Fruit fly (Drosophila melanogaster) whole organism, embryonic: ENCODE data around the gene jim.

Experiments
- ATbp ChIP-seq: fragments of 200-800 bp; sonication (Bioruptor generic); optimal IDR thresholded peaks from 2 replicates; lab custom pipeline; 2017; ENCODE audit warnings: missing biosample characterization, mild to moderate bottlenecking, missing genetic modification characterization, missing genetic modification reagents
- BEAF-32 ChIP-seq: fragments of 200-800 bp; sonication (Bioruptor generic); optimal IDR thresholded peaks from 3 replicates; lab custom pipeline; 2017; ENCODE audit warnings: missing biosample characterization, missing genetic modification characterization, mild to moderate bottlenecking, moderate library complexity, missing genetic modification reagents
- CG10209 ChIP-seq: fragments of 200-800 bp; sonication (Bioruptor generic); optimal IDR thresholded peaks from 3 replicates; lab custom pipeline; 2017; ENCODE audit warnings: missing biosample characterization, mild to moderate bottlenecking, missing genetic modification characterization, missing genetic modification reagents
- CG10321 ChIP-seq: fragments of 200-800 bp; sonication (Bioruptor generic); IDR thresholded peaks from 2 replicates; pipeline ENCODE4 v1.3.6; 2022; ENCODE audit warnings: missing biosample characterization, missing genetic modification characterization
- CG10366 ChIP-seq: fragments of 200-800 bp; sonication (Bioruptor generic); IDR thresholded peaks from 2 replicates; pipeline ENCODE4 v1.3.6; 2022; ENCODE audit warnings: missing biosample characterization, missing genetic modification characterization
- CG11093 ChIP-seq: fragments of 200-800 bp; sonication (Bioruptor generic); IDR thresholded peaks from 3 replicates; pipeline ENCODE4 v1.3.6; 2022; ENCODE audit warnings: missing biosample characterization, missing genetic modification characterization
- CG12236 ChIP-seq: fragments of 200-800 bp; sonication (Bioruptor generic); optimal IDR thresholded peaks from 2 replicates; lab custom pipeline; 2016; ENCODE audit warnings: missing biosample characterization, missing genetic modification characterization
- CG12769 ChIP-seq: fragments of 200-800 bp; sonication (Bioruptor generic); optimal IDR thresholded peaks from 2 replicates; lab custom pipeline; 2019; ENCODE audit warnings: missing biosample characterization, mild to moderate bottlenecking, missing genetic modification characterization, moderate library complexity
- CG14050 ChIP-seq: fragments of 200-800 bp; sonication (Bioruptor generic); IDR thresholded peaks from 3 replicates; pipeline ENCODE4 v1.3.6; 2022; ENCODE audit warnings: missing biosample characterization, missing genetic modification characterization
- CG15696 ChIP-seq: fragments of 200-800 bp; sonication (Bioruptor generic); optimal IDR thresholded peaks from 2 replicates; lab custom pipeline; 2019; ENCODE audit warnings: missing biosample characterization, mild to moderate bottlenecking, missing genetic modification characterization, moderate library complexity
- CG1603 ChIP-seq: fragments of 200-800 bp; sonication (Bioruptor generic); optimal IDR thresholded peaks from 2 replicates; lab custom pipeline; 2019; ENCODE audit warnings: missing biosample characterization, mild to moderate bottlenecking, missing genetic modification characterization, moderate library complexity
- CG17568 ChIP-seq: fragments of 200-800 bp; sonication (Bioruptor generic); optimal IDR thresholded peaks from 2 replicates; lab custom pipeline; 2018; ENCODE audit warnings: missing biosample characterization, mild to moderate bottlenecking, missing genetic modification characterization, moderate library complexity
- CG18011 ChIP-seq: fragments of 200-800 bp; sonication (Bioruptor generic); optimal IDR thresholded peaks from 2 replicates; lab custom pipeline; 2017; ENCODE audit warnings: missing biosample characterization, missing genetic modification characterization, mild to moderate bottlenecking, moderate library complexity, missing genotype
- CG31388 ChIP-seq: fragments of 200-800 bp; sonication (Bioruptor generic); optimal IDR thresholded peaks from 2 replicates; lab custom pipeline; 2016; ENCODE audit warnings: missing biosample characterization, missing genetic modification characterization
- CG4282 ChIP-seq: fragments of 200-800 bp; sonication (Bioruptor generic); optimal IDR thresholded peaks from 2 replicates; lab custom pipeline; 2016; ENCODE audit warnings: missing biosample characterization, missing genetic modification characterization
- CG4617 ChIP-seq: fragments of 200-800 bp; sonication (Bioruptor generic); optimal IDR thresholded peaks from 3 replicates; lab custom pipeline; 2016; ENCODE audit warnings: missing biosample characterization, missing genetic modification characterization, borderline replicate concordance
- CG4820 ChIP-seq: fragments of 200-800 bp; sonication (Bioruptor generic); optimal IDR thresholded peaks from 3 replicates; lab custom pipeline; 2016; ENCODE audit warnings: missing biosample characterization, missing genetic modification characterization
- CG5953 ChIP-seq: fragments of 200-800 bp; sonication (Bioruptor generic); IDR thresholded peaks from 2 replicates; pipeline ENCODE4 v1.3.6; 2022; ENCODE audit warnings: missing biosample characterization, missing genetic modification characterization
- CG7928 ChIP-seq: fragments of 200-800 bp; sonication (Bioruptor generic); optimal IDR thresholded peaks from 2 replicates; lab custom pipeline; 2017; ENCODE audit warnings: missing biosample characterization, mild to moderate bottlenecking, missing genetic modification characterization
- CG7963 ChIP-seq: fragments of 200-800 bp; sonication (Bioruptor generic); IDR thresholded peaks from 3 replicates; pipeline ENCODE4 v1.3.6; 2022; ENCODE audit warnings: missing biosample characterization, missing genetic modification characterization; ENCODE audit not compliant: partially characterized antibody
- CG8281 ChIP-seq: fragments of 200-800 bp; sonication (Bioruptor generic); optimal IDR thresholded peaks from 2 replicates; lab custom pipeline; 2018; ENCODE audit warnings: missing biosample characterization, mild to moderate bottlenecking, missing genetic modification characterization, moderate library complexity
- CG8478 ChIP-seq: fragments of >200 bp; optimal IDR thresholded peaks from 2 replicates; lab custom pipeline; 2018
- CG9609 ChIP-seq: fragments of 200-800 bp; sonication (Bioruptor generic); optimal IDR thresholded peaks from 3 replicates; lab custom pipeline; 2016; ENCODE audit warnings: missing biosample characterization, missing genetic modification characterization
- D19A ChIP-seq: fragments of 200-800 bp; optimal IDR thresholded peaks from 3 replicates; lab custom pipeline; 2019; ENCODE audit warnings: missing biosample characterization, mild to moderate bottlenecking, missing genetic modification characterization, moderate library complexity
- HLH4C ChIP-seq: fragments of 200-800 bp; sonication (Bioruptor generic); IDR thresholded peaks from 3 replicates; pipeline ENCODE4 v1.3.6; 2022; ENCODE audit warnings: missing biosample characterization, missing genetic modification characterization; ENCODE audit not compliant: partially characterized antibody
- Hmr ChIP-seq: fragments of 200-800 bp; sonication (Bioruptor generic); optimal IDR thresholded peaks from 3 replicates; lab custom pipeline; 2017; ENCODE audit warnings: mild to moderate bottlenecking, missing biosample characterization, missing genetic modification reagents, missing genetic modification characterization
- Hmx ChIP-seq: fragments of 200-800 bp; sonication (Bioruptor generic); optimal IDR thresholded peaks from 2 replicates; lab custom pipeline; 2016; ENCODE audit warnings: missing biosample characterization, missing genetic modification characterization
- Oli ChIP-seq: fragments of 200-800 bp; sonication (Bioruptor generic); optimal IDR thresholded peaks from 2 replicates; lab custom pipeline; 2018; ENCODE audit warnings: missing biosample characterization, mild to moderate bottlenecking, missing genetic modification characterization, moderate library complexity
- Pdp1 ChIP-seq, 2 experiments: fragments of 200-800 bp; sonication (Bioruptor generic); optimal IDR thresholded peaks; 3 replicates each; lab custom pipeline; 2016; ENCODE audit warnings: missing biosample characterization in 2 of 2, missing genetic modification characterization in 2 of 2, mild to moderate bottlenecking in 1 of 2, moderate library complexity in 1 of 2
- Sin3A ChIP-seq: fragments of >200 bp; optimal IDR thresholded peaks from 2 replicates; lab custom pipeline; 2018
- TFAM ChIP-seq: fragments of 200-800 bp; sonication (Bioruptor generic); optimal IDR thresholded peaks from 2 replicates; lab custom pipeline; 2017; ENCODE audit warnings: missing biosample characterization, missing genetic modification characterization, inconsistent platforms
- ara ChIP-seq: fragments of 200-800 bp; sonication (Bioruptor generic); IDR thresholded peaks from 2 replicates; pipeline ENCODE4 v1.3.6; 2022; ENCODE audit warnings: missing biosample characterization, missing genetic modification characterization
- bbx ChIP-seq: fragments of 200-800 bp; sonication (Bioruptor generic); IDR thresholded peaks from 2 replicates; pipeline ENCODE4 v1.3.6; 2022; ENCODE audit warnings: missing biosample characterization, missing genetic modification characterization; ENCODE audit not compliant: partially characterized antibody
- btn ChIP-seq: fragments of 200-800 bp; sonication (Bioruptor generic); optimal IDR thresholded peaks from 2 replicates; lab custom pipeline; 2016; ENCODE audit warnings: missing biosample characterization, missing genetic modification characterization
- esg ChIP-seq: fragments of 200-800 bp; sonication (Bioruptor generic); conservative IDR thresholded peaks from 2 replicates; pipeline ENCODE4 v1.3.6; 2022; ENCODE audit warnings: missing biosample characterization, missing genetic modification characterization
- exex ChIP-seq: fragments of 200-800 bp; sonication (Bioruptor generic); optimal IDR thresholded peaks from 4 replicates; lab custom pipeline; 2018; ENCODE audit warnings: missing biosample characterization, mild to moderate bottlenecking, missing genetic modification characterization, moderate library complexity
- fd96Cb ChIP-seq: fragments of 200-800 bp; sonication (Bioruptor generic); optimal IDR thresholded peaks from 2 replicates; lab custom pipeline; 2018; ENCODE audit warnings: missing biosample characterization, mild to moderate bottlenecking, missing genetic modification characterization, moderate library complexity
- fu2 ChIP-seq: fragments of 200-800 bp; sonication (Bioruptor generic); optimal IDR thresholded peaks from 2 replicates; lab custom pipeline; 2016; ENCODE audit warnings: missing biosample characterization, missing genetic modification characterization
- gsb ChIP-seq: fragments of 200-800 bp; sonication (Bioruptor generic); IDR thresholded peaks from 2 replicates; pipeline ENCODE4 v1.3.6; 2022; ENCODE audit warnings: missing biosample characterization, missing genetic modification characterization
- hb ChIP-seq: fragments of 200-800 bp; sonication (Bioruptor generic); IDR thresholded peaks from 3 replicates; pipeline ENCODE4 v1.3.6; 2022; ENCODE audit warnings: missing biosample characterization, missing genetic modification characterization; ENCODE audit not compliant: partially characterized antibody
- hth ChIP-seq: fragments of >200 bp; optimal IDR thresholded peaks from 2 replicates; lab custom pipeline; 2017; ENCODE audit warnings: inconsistent platforms
- lab ChIP-seq: fragments of 200-800 bp; sonication (Bioruptor generic); optimal IDR thresholded peaks from 3 replicates; lab custom pipeline; 2017; ENCODE audit warnings: missing biosample characterization, missing genetic modification characterization, mild to moderate bottlenecking, moderate library complexity, missing genetic modification reagents
- lbe ChIP-seq: fragments of 200-800 bp; sonication (Bioruptor generic); optimal IDR thresholded peaks from 2 replicates; lab custom pipeline; 2016; ENCODE audit warnings: missing biosample characterization, mild to moderate bottlenecking, missing genetic modification characterization
- lola ChIP-seq, 3 experiments: fragments of >200 bp in 2 of 3; fragments of 200-800 bp in 1 of 3; sonication (Bioruptor generic) in 1 of 3; optimal IDR thresholded peaks; 2 replicates each; lab custom pipeline; 2017 to 2019; ENCODE audit warnings: missing biosample characterization in 3 of 3, missing genetic modification characterization in 3 of 3, mild to moderate bottlenecking in 1 of 3, moderate library complexity in 1 of 3
- nerfin-1 ChIP-seq: fragments of 200-800 bp; sonication (Bioruptor generic); optimal IDR thresholded peaks from 3 replicates; lab custom pipeline; 2019; ENCODE audit warnings: missing biosample characterization, mild to moderate bottlenecking, missing genetic modification characterization, moderate library complexity
- pb ChIP-seq: fragments of 200-800 bp; sonication (Bioruptor generic); optimal IDR thresholded peaks from 3 replicates; lab custom pipeline; 2016; ENCODE audit warnings: missing biosample characterization, missing genetic modification characterization
- tna ChIP-seq: fragments of 200-800 bp; sonication (Bioruptor generic); IDR thresholded peaks from 2 replicates; pipeline ENCODE4 v1.3.6; 2022; ENCODE audit warnings: missing biosample characterization, missing genetic modification characterization; ENCODE audit not compliant: partially characterized antibody
- trh ChIP-seq: fragments of 200-800 bp; sonication (Bioruptor generic); optimal IDR thresholded peaks from 2 replicates; lab custom pipeline; 2016; ENCODE audit warnings: missing biosample characterization, missing genetic modification characterization
- tx ChIP-seq: fragments of 200-800 bp; sonication (Bioruptor generic); optimal IDR thresholded peaks from 2 replicates; lab custom pipeline; 2016; ENCODE audit warnings: missing biosample characterization, missing genetic modification characterization

jim gene

DNA sequence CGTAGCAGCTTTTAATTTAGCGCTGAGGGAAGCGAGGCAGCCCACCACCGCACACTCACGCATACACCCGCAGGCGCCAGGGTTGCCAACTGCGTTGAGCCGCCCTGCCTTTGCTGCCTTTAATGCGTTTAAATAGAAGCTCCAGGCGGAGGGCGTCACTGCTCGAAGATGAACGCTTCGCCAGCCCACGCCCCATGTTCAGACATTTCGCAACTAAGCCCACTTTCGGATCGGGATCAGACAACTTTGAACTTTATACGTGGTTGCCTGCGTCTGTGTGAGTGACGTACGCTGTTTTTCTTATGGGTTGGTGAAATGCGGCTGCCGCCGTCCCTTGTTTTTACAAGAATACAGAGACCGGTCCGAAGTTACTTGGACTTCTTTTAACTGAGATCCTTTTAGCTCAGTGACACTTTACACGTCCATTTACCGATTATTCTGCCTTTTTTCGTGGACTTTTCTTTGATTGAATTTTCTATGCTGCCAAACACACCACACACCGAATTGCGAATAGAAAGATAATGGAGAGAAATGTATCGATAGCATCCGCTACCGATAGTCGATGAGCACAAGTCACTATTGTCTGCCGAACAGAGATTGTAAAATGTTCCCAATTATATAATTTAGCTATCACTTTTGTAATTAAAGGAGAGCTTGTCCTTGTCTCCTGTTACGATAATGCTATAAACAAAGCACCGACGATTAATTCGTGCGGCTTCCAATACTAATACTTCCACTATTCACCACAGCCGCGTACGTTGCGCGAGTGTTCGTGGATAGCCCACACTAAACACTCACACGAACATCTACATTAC, 36.2 kb upstream of the jim start (continued):
- TF ChIP-seq Pdp1 (GFP tag; optimal IDR thresholded peaks at IDR 0.05; lab: Kevin White, UChicago) (peak in 1 of 2 experiments; percentile 73), lola (GFP tag; optimal IDR thresholded peaks at IDR 0.05; lab: Kevin White, UChicago) (no peak), CG4282 (GFP tag; lab: Kevin White, UChicago) (peak; percentile 5), fd96Cb (tag; lab: Kevin White, UChicago) (no peak), trh (no peak), CG10366 (GFP tag; lab: Robert Waterston, UW) (no peak), CG15696 (tag; lab: Kevin White, UChicago) (no peak), Hmr (no peak), hb (peak; percentile 17; the same call in 1 of the 3 replicates), CG1603 (tag; lab: Kevin White, UChicago) (peak; percentile 46), fu2 (GFP tag; lab: Kevin White, UChicago) (no peak), tna (GFP tag; lab: Robert Waterston, UW) (peak; percentile 71), exex (tag; lab: Kevin White, UChicago) (no peak), lbe (GFP tag; lab: Kevin White, UChicago) (peak; percentile 13), CG7963 (GFP tag; lab: Robert Waterston, UW) (peak; percentile 61; the same call in 1 of the 3 replicates), CG5953 (no peak), CG31388 (GFP tag; lab: Kevin White, UChicago) (no peak), esg (GFP tag; lab: Robert Waterston, UW) (no peak), Oli (tag; lab: Kevin White, UChicago) (no peak), CG12236 (GFP tag; lab: Kevin White, UChicago) (no peak), Hmx (GFP tag; lab: Kevin White, UChicago) (no peak), hth (lab: Kevin White, UChicago) (no peak), CG4617 (GFP tag; lab: Kevin White, UChicago) (peak; percentile 64), Sin3A (lab: Kevin White, UChicago) (no peak), CG12769 (tag; lab: Kevin White, UChicago) (peak; percentile 11), CG11093 (GFP tag; lab: Robert Waterston, UW) (no peak), CG10209 (no peak), HLH4C (GFP tag; lab: Robert Waterston, UW) (peak; percentile 67; the same call in 2 of the 3 replicates), pb (GFP tag; lab: Kevin White, UChicago) (no peak), CG8478 (lab: Kevin White, UChicago) (peak; percentile 51), CG18011 (no peak), BEAF-32 (GFP tag; lab: Kevin White, UChicago) (peak; percentile 69), bbx (GFP tag; lab: Robert Waterston, UW) (peak; percentile 67), nerfin-1 (tag; lab: Kevin White, UChicago) (no peak), ara (GFP tag; lab: Robert Waterston, UW) (no peak), CG4820 (GFP tag; lab: Kevin White, UChicago) (no peak), CG17568 (GFP tag; lab: Kevin White, UChicago) (no peak), gsb (GFP tag; lab: Robert Waterston, UW) (no peak), CG9609 (GFP tag; lab: Kevin White, UChicago) (peak; percentile 13), CG14050 (no peak), ATbp (GFP tag; lab: Kevin White, UChicago) (no peak), CG8281 (no peak), CG10321 (GFP tag; lab: Robert Waterston, UW) (no peak), lab (GFP tag; lab: Kevin White, UChicago) (no peak), D19A (tag; lab: Kevin White, UChicago) (no peak), tx (GFP tag; lab: Kevin White, UChicago) (no peak), CG7928 (GFP tag; lab: Kevin White, UChicago) (peak; percentile 6), btn (GFP tag; lab: Kevin White, UChicago) (no peak), TFAM (GFP tag; lab: Kevin White, UChicago) (no peak)
